Worm (Caenorhabditis elegans): ENCODE results near the gene ugt-55.

The ugt-55 gene

DNA sequence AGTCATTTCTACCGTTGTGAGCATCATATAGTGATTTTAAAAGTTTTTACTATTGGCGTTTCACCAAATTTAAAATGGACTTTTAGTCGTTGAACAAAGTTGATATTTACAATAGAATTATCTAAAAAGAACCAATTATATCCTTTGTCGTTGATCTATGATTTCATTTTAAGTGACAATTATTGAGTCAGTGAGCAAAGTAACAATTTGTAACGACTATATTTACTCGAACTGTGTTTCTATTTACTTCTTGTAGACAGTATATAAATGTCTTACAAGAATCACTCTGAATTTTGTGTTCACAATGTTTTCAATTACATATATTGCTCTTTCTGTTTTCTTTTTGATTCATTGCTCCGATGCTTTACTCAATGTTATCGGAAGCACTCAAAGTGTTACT, 15.4 kb upstream of the ugt-55 start, which contains the start of gene ttr-22:
Gene ttr-22, plus strand, starts transcription at position 301 of the 400 bp plus-strand sequence.
- TF ChIP-seq nhr-41 (GFP tag; IDR thresholded peaks at IDR 0.05) = no peak
- no peak for TF ChIP-seq lir-3 (tag; optimal IDR thresholded peaks at IDR 0.05)
- no peak for TF ChIP-seq lin-15B (tag; optimal IDR thresholded peaks at IDR 0.05)
- TF ChIP-seq pqm-1 (tag; optimal IDR thresholded peaks at IDR 0.05) = no peak
- TF ChIP-seq mes-2 (tag; optimal IDR thresholded peaks at IDR 0.05; ENCODE audit: poor library complexity, severe bottlenecking) = no peak
- no peak for TF ChIP-seq mdt-29 (GFP tag; IDR thresholded peaks at IDR 0.05)
- no peak for TF ChIP-seq nhr-28 (tag; optimal IDR thresholded peaks at IDR 0.05)
- no peak for TF ChIP-seq dmd-8 (GFP tag; IDR thresholded peaks at IDR 0.05)
- no peak for TF ChIP-seq ceh-62 (tag; optimal IDR thresholded peaks at IDR 0.05)
- TF ChIP-seq lin-29 (GFP tag; IDR thresholded peaks at IDR 0.05) = no peak
- TF ChIP-seq zfp-2 (tag; optimal IDR thresholded peaks at IDR 0.05) = no peak
- TF ChIP-seq aha-1 (tag) = no peak
- TF ChIP-seq snpc-1.2 (GFP tag; IDR thresholded peaks at IDR 0.05) = no peak
- TF ChIP-seq D1046.2 (GFP tag; IDR thresholded peaks at IDR 0.05) = no peak
- no peak for TF ChIP-seq gei-8 (GFP tag; optimal IDR thresholded peaks at IDR 0.05)
- no peak for TF ChIP-seq madf-5 (GFP tag; IDR thresholded peaks at IDR 0.05)
- no peak for TF ChIP-seq lin-13 (GFP tag; optimal IDR thresholded peaks at IDR 0.05)
- no peak for TF ChIP-seq ceh-44 (GFP tag; IDR thresholded peaks at IDR 0.05)

DNA sequence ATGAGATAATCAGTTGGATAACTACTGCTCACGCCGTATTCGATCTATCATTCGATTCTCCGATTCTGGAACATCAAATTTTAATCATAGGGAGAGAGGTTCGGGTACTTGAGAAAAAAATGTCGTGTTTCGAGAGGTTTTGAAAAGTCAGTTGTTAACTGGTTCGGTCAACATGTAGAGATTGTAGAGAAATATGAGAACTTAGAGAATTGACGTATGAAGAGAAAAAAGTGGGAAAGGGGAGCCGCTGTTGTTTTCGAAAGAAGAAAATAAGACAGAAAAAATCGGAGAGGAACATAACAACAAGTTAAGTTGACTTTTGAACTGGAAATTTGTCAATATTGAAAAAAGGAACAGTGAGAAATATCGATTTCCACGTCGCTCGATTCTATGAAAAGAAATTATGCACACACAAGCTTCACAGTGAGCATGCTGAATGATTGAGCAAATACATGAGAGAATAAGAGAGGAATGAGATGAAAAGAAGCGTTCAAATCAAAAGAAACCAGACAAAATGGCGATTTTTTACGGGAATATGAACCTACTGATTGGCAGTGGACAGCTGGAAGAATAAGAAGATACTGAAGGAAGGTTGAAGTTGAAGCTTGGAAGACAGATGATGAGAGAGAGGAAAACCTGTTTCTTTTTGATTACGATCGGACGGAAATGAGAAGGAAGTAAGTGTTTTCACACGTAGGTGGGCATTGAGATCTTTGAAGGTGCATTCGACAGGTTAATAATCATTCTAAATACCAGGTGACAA, 11.3 kb upstream of the ugt-55 start, which contains the start of the genes T04H1.13, slfl-5 and rad-50:
Gene T04H1.13, minus strand, starts transcription at position 51 of the 763 bp plus-strand sequence.
Gene slfl-5, minus strand, starts transcription at position 65 of the 763 bp plus-strand sequence.
Gene rad-50, plus strand, starts transcription at position 667 of the 763 bp plus-strand sequence.
- TF ChIP-seq Y75B8A.6 (GFP tag; IDR thresholded peaks at IDR 0.05) (no peak), daf-16 (GFP tag; optimal IDR thresholded peaks at IDR 0.05) (peak in 1 of 2 experiments; percentile 69), daf-16 (tag; optimal IDR thresholded peaks at IDR 0.05) (no peak), lin-1 (GFP tag; IDR thresholded peaks at IDR 0.05) (0 out of 2 replicates have a peak, but pooled peaks have one; percentile 25), dmd-6 (GFP tag; IDR thresholded peaks at IDR 0.05) (peak; percentile 70), ceh-32 (tag; optimal IDR thresholded peaks at IDR 0.05; ENCODE audit: poor library complexity) (no peak), F37D6.2 (tag; optimal IDR thresholded peaks at IDR 0.05) (no peak), pha-4 (GFP tag; IDR thresholded peaks at IDR 0.05) (no peak), pha-4 (tag; optimal IDR thresholded peaks at IDR 0.05) (peak; percentile 81), unc-62 (GFP tag; optimal IDR thresholded peaks at IDR 0.05 in 1 of 2) (peak in 1 of 2 experiments; percentile 8), unc-62 (tag; optimal IDR thresholded peaks at IDR 0.05) (no peak), tra-1 (GFP tag; IDR thresholded peaks at IDR 0.05) (0 out of 2 replicates have a peak, but pooled peaks have one; percentile 27)

DNA sequence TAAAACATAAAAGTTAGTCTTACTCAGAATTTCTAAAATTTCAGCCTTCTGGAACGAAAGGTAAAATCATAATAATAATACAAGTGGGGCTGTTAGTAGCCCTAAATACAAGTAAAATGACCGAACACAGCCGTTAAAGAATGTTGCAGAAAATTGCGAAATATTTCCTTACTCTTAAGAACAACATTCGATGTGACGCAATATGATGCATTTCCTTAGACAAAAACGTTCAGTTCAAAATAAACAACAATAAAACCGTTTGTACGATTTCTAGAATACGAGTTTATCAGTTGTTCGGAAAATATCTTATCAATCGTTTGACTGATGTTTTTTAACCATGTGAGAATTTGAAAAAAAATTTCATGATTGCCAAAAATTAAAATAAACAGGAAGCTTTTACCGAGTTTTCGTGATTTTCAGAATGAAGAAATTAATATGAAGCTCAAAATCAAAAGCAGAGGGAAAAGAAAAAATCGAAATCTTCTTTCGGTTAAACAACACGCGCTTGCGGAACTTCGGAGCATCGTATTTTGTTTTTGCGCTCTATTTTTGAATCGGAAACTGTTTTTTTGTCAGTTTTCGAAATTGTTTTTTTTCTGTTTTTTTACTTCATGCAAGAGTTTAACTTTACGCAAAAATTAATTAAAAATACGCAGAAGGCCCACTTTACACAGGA, 10.6 kb upstream of the ugt-55 start:
- TF ChIP-seq daf-16 (GFP tag; optimal IDR thresholded peaks at IDR 0.05) (no peak), daf-16 (tag; optimal IDR thresholded peaks at IDR 0.05) (peak; percentile 92), Y48G9A.11 (GFP tag; IDR thresholded peaks at IDR 0.05) (peak; percentile 66), daf-8 (GFP tag; IDR thresholded peaks at IDR 0.05) (no peak), mes-2 (tag; optimal IDR thresholded peaks at IDR 0.05; ENCODE audit: poor library complexity, severe bottlenecking) (peak; percentile 38), T20F7.1 (GFP tag; optimal IDR thresholded peaks at IDR 0.05) (peak; percentile 93), nhr-6 (tag; optimal IDR thresholded peaks at IDR 0.05) (peak; percentile 86), zip-2 (tag; optimal IDR thresholded peaks at IDR 0.05) (peak; percentile 72), dpl-1 (GFP tag; optimal IDR thresholded peaks at IDR 0.05) (peak; percentile 60), Y5F2A.4 (GFP tag; optimal IDR thresholded peaks at IDR 0.05) (no peak)

All from whole organism, L4 larva.